Fruit fly (Drosophila melanogaster): ENCODE results near the gene CG32500.
"Not testable (repeated sequence)": the region's sequence is repeated elsewhere in the genome, so short reads cannot be mapped to it uniquely, and the experiment has no call there.

DNA sequence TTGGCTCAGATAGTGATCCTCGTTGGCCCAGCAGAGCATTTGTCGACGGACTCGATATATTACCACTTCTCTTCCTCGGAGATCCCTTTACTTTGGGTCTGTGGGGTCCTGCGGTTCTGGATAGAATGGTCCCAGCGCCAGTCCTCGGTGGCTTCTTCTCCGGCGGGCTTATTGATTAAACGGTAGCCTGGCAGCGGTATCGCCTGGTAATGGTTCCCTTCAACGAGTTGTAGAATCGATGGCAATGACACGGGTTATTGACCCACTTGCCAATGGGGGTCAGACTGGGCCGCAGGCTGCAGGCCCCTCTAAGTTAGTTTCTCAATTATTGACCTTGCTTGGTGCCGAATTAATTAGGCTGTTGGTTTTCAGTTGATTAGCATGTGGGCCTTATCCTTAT is 2.5 kb downstream of the CG32500 start, which contains the start of gene CG32819:
- TF ChIP-seq pan (optimal IDR thresholded peaks at IDR 0.05); usp (GFP tag; optimal IDR thresholded peaks at IDR 0.05); Dll (optimal IDR thresholded peaks at IDR 0.05): not testable (repeated sequence)

All from whole organism.